Fruit fly (Drosophila melanogaster) whole organism, wandering third instar larva: ENCODE data around the gene MCTS1.

ENCODE experiments used
- Abd-B ChIP-seq: fragments of >200 bp; optimal IDR thresholded peaks from 2 replicates; lab custom pipeline; 2017; ENCODE audit warnings: missing biosample characterization, missing genetic modification characterization
- CG32264 ChIP-seq: fragments of 200-800 bp; sonication (Bioruptor generic); optimal IDR thresholded peaks from 2 replicates; lab custom pipeline; 2016; ENCODE audit warnings: missing biosample characterization, missing genetic modification characterization
- CG9705 ChIP-seq: fragments of 200-800 bp; sonication (Bioruptor generic); optimal IDR thresholded peaks from 2 replicates; lab custom pipeline; 2018; ENCODE audit warnings: missing biosample characterization, mild to moderate bottlenecking, missing genetic modification characterization
- CrebA ChIP-seq: fragments of 200-800 bp; sonication (Bioruptor generic); optimal IDR thresholded peaks from 2 replicates; lab custom pipeline; 2016; ENCODE audit warnings: missing biosample characterization, mild to moderate bottlenecking, missing genetic modification characterization, borderline replicate concordance
- Dfd ChIP-seq: fragments of >200 bp; optimal IDR thresholded peaks from 2 replicates; lab custom pipeline; 2017; ENCODE audit warnings: missing biosample characterization, missing genetic modification characterization
- Dif ChIP-seq: fragments of 200-275, 200-300 bp; sonication (Bioruptor generic); optimal IDR thresholded peaks from 2 replicates; lab custom pipeline; 2018; ENCODE audit warnings: missing biosample characterization, missing genetic modification characterization; ENCODE audit not compliant: partially characterized antibody
- GATAd ChIP-seq: sonication (Bioruptor generic); optimal IDR thresholded peaks from 2 replicates; lab custom pipeline; 2016; ENCODE audit warnings: missing biosample characterization, missing genetic modification characterization
- HLH106 ChIP-seq: fragments of 200-800 bp; optimal IDR thresholded peaks from 3 replicates; lab custom pipeline; 2019; ENCODE audit warnings: missing biosample characterization, mild to moderate bottlenecking, missing genetic modification characterization, moderate library complexity
- Hnf4 ChIP-seq: fragments of 200-800 bp; sonication (Bioruptor generic); optimal IDR thresholded peaks from 2 replicates; lab custom pipeline; 2016; ENCODE audit warnings: missing biosample characterization, mild to moderate bottlenecking, missing genetic modification characterization
- Hr78 ChIP-seq: fragments of >200 bp; optimal IDR thresholded peaks from 2 replicates; lab custom pipeline; 2017; ENCODE audit warnings: missing biosample characterization, missing genetic modification characterization
- Hr83 ChIP-seq: fragments of 200-300 bp; sonication (Bioruptor generic); optimal IDR thresholded peaks from 2 replicates; lab custom pipeline; 2016; ENCODE audit warnings: missing biosample characterization, mild to moderate bottlenecking, missing genetic modification characterization, moderate library complexity; ENCODE audit not compliant: poor library complexity, severe bottlenecking
- Jra ChIP-seq: sonication (Bioruptor generic); optimal IDR thresholded peaks from 2 replicates; lab custom pipeline; 2016; ENCODE audit warnings: missing biosample characterization, missing genetic modification characterization
- Mio ChIP-seq: sonication (Bioruptor generic); optimal IDR thresholded peaks from 2 replicates; lab custom pipeline; 2016; ENCODE audit warnings: missing biosample characterization, missing genetic modification characterization
- Myc ChIP-seq: fragments of >200 bp; optimal IDR thresholded peaks from 2 replicates; lab custom pipeline; 2017
- N ChIP-seq: fragments of >200 bp; optimal IDR thresholded peaks from 2 replicates; lab custom pipeline; 2018; ENCODE audit warnings: missing biosample characterization, missing external identifiers, missing genetic modification characterization
- OdsH ChIP-seq: fragments of 200-800 bp; sonication (Bioruptor generic); optimal IDR thresholded peaks from 2 replicates; lab custom pipeline; 2016; ENCODE audit warnings: missing biosample characterization, mild to moderate bottlenecking, missing genetic modification characterization
- Rel ChIP-seq, 2 experiments: fragments of 200-800 bp; sonication (Bioruptor generic) in 1 of 2; optimal IDR thresholded peaks; 2 replicates in 1 of 2; 3 replicates in 1 of 2; lab custom pipeline; 2016 to 2019; ENCODE audit warnings: mild to moderate bottlenecking in 2 of 2, missing biosample characterization in 2 of 2, missing genetic modification characterization in 2 of 2, moderate library complexity in 1 of 2
- Vsx2 ChIP-seq: fragments of 200-300, 225-300 bp; sonication (Bioruptor generic); optimal IDR thresholded peaks from 2 replicates; lab custom pipeline; 2018; ENCODE audit warnings: missing biosample characterization, missing genetic modification characterization; ENCODE audit not compliant: partially characterized antibody
- dl ChIP-seq, 2 experiments: fragments of 175-275, 200-275 bp in 1 of 2; fragments of 200-275 bp in 1 of 2; sonication (Bioruptor generic); optimal IDR thresholded peaks; lab custom pipeline; 2018; ENCODE audit warnings: mild to moderate bottlenecking in 2 of 2, missing biosample characterization in 2 of 2, missing genetic modification characterization in 2 of 2, moderate library complexity in 2 of 2; ENCODE audit not compliant: partially characterized antibody in 2 of 2, insufficient read depth in 1 of 2
- dmrt93B ChIP-seq: fragments of 200-800 bp; sonication (Bioruptor generic); optimal IDR thresholded peaks from 2 replicates; lab custom pipeline; 2018; ENCODE audit warnings: missing biosample characterization, mild to moderate bottlenecking, missing genetic modification characterization
- dsf ChIP-seq: sonication (Bioruptor generic); optimal IDR thresholded peaks from 2 replicates; lab custom pipeline; 2016; ENCODE audit warnings: missing biosample characterization, missing genetic modification characterization, borderline replicate concordance
- foxo ChIP-seq, 2 experiments: fragments of 200-800 bp; sonication (Bioruptor generic); optimal IDR thresholded peaks; 2 replicates in 1 of 2; 3 replicates in 1 of 2; lab custom pipeline; 2016 to 2017; ENCODE audit warnings: missing biosample characterization in 2 of 2, missing genetic modification characterization in 2 of 2
- fru ChIP-seq: fragments of 200-800 bp; sonication (Bioruptor generic); optimal IDR thresholded peaks from 3 replicates; lab custom pipeline; 2016; ENCODE audit warnings: missing biosample characterization, mild to moderate bottlenecking, missing genetic modification characterization
- h ChIP-seq: fragments of 200-800 bp; sonication (Bioruptor generic); optimal IDR thresholded peaks from 3 replicates; lab custom pipeline; 2016; ENCODE audit warnings: missing biosample characterization, mild to moderate bottlenecking, missing genetic modification characterization
- jim ChIP-seq: fragments of 175-275, 200-325 bp; sonication (Bioruptor generic); optimal IDR thresholded peaks from 2 replicates; lab custom pipeline; 2016; ENCODE audit warnings: missing biosample characterization, mild to moderate bottlenecking, missing genetic modification characterization
- lola ChIP-seq: fragments of >200 bp; optimal IDR thresholded peaks from 2 replicates; lab custom pipeline; 2017; ENCODE audit warnings: missing biosample characterization, missing genetic modification characterization
- pan ChIP-seq: fragments of >200 bp; optimal IDR thresholded peaks from 2 replicates; lab custom pipeline; 2017
- psq ChIP-seq: fragments of 200-800 bp; sonication (Bioruptor generic); optimal IDR thresholded peaks from 3 replicates; lab custom pipeline; 2017; ENCODE audit warnings: missing biosample characterization, mild to moderate bottlenecking, missing genetic modification characterization, moderate library complexity
- rgr ChIP-seq: fragments of 200-800 bp; sonication (Bioruptor generic); optimal IDR thresholded peaks from 3 replicates; lab custom pipeline; 2016; ENCODE audit warnings: missing biosample characterization, mild to moderate bottlenecking, missing genetic modification characterization
- sage ChIP-seq: fragments of 200-800 bp; sonication (Bioruptor generic); optimal IDR thresholded peaks from 2 replicates; lab custom pipeline; 2016; ENCODE audit warnings: missing biosample characterization, mild to moderate bottlenecking, missing genetic modification characterization
- sv ChIP-seq: fragments of 200-800 bp; sonication (Bioruptor generic); optimal IDR thresholded peaks from 3 replicates; lab custom pipeline; 2016; ENCODE audit warnings: missing biosample characterization, missing genetic modification characterization
- tai ChIP-seq: sonication (Bioruptor generic); optimal IDR thresholded peaks from 2 replicates; lab custom pipeline; 2016; ENCODE audit warnings: missing biosample characterization, missing genetic modification characterization
- usp ChIP-seq: fragments of >200 bp; optimal IDR thresholded peaks from 2 replicates; lab custom pipeline; 2017; ENCODE audit warnings: missing biosample characterization, missing genetic modification characterization
- woc ChIP-seq: sonication (Bioruptor generic); optimal IDR thresholded peaks from 2 replicates; lab custom pipeline; 2016; ENCODE audit warnings: missing biosample characterization, mild to moderate bottlenecking, missing genetic modification characterization

Gene MCTS1

DNA sequence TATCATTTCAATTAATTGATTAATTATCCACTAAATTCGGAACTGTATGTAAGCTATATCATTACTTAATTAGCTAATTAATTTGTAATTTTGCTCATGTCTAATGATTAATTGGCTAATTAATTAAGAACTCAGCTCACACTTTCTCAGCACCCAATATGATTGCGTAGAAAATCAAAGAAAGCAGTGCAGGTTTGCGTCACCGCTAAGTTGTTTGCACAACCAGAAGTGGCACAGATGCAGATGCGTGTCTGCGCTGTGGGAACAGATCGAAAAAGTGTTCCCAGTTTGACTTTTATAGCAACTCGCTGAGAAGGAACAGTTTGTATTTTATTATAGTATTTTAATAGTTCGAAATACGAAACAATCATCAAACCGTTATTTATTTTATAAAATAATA is 45.6 kb upstream of the MCTS1 start:
- peak; percentile 85 for TF ChIP-seq Myc (lab: Kevin White, UChicago)
- TF ChIP-seq Vsx2 (GFP tag; lab: Kevin White, UChicago) = peak; percentile 97
- no peak for TF ChIP-seq sv (GFP tag; lab: Kevin White, UChicago)
- TF ChIP-seq Hr83 (GFP tag; lab: Kevin White, UChicago) = no peak
- TF ChIP-seq, all 38 proteins: peak for 2

DNA sequence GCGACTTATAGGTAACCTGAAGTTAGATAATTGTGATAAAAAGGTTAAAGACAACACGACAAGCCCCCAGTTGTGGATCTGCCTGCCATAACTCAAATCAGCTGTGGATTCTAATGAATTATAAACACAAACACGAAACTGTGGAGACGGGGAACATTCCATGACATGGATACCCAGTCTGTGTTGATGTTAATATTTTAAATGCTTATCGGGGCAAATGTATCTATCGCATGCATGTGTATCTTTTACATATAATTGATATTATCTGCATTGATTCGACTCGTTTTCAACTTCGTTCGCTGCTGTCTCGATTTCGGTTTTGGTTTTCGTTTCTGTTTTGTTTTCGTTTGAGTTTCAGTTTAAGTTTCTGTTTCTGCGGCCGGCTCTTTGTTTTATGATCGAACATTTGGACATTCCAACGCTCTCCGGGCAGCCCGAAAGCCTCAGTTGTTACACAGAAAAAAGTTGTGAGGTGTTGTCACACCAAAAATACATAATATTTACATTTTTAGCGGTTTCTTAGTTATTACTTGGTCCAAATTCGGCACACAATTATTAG is 44.8 kb upstream of the MCTS1 start:
- TF ChIP-seq OdsH = no peak
- no peak for TF ChIP-seq rgr (GFP tag; lab: Kevin White, UChicago)

DNA sequence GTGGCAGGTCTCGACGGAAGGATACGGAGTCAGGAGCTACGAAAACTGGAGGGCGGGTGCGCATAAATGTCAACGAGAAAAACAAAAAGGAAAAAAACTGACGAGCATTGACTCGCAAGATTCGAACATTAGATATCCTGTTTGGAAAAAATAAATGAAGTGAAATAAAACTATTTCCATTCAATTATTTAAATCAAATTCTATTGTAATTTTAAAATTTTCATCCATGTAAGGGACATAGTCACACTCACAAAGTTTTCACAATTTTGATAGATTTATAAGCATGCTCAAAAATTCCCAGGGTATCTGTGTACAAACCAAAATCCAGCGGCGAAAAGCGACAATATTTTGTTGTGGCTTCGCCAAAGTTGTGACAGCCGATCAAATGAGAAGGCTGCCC is 41.7 kb upstream of the MCTS1 start:
- no peak for TF ChIP-seq pan (lab: Kevin White, UChicago)
- no peak for TF ChIP-seq Jra (GFP tag; lab: Kevin White, UChicago)
- TF ChIP-seq OdsH = no peak
- no peak for TF ChIP-seq rgr (GFP tag; lab: Kevin White, UChicago)
- no peak for TF ChIP-seq sage (GFP tag; lab: Kevin White, UChicago)
- TF ChIP-seq tai (GFP tag; lab: Kevin White, UChicago) = no peak
- TF ChIP-seq usp = no peak
- no peak for TF ChIP-seq CG9705 (GFP tag; lab: Kevin White, UChicago)
- no peak for TF ChIP-seq dmrt93B
- peak; percentile 3 for TF ChIP-seq woc
- TF ChIP-seq foxo (GFP tag; optimal IDR thresholded peaks at IDR 0.05; lab: Kevin White, UChicago) = peak in 1 of 2 experiments; percentile 20
- no peak for TF ChIP-seq fru (GFP tag; lab: Kevin White, UChicago)
- no peak for TF ChIP-seq Myc (lab: Kevin White, UChicago)
- TF ChIP-seq CrebA = no peak
- TF ChIP-seq dsf = no peak
- TF ChIP-seq lola (GFP tag; lab: Kevin White, UChicago) = no peak
- no peak for TF ChIP-seq CG32264 (GFP tag; lab: Kevin White, UChicago)
- TF ChIP-seq HLH106 (tag; lab: Kevin White, UChicago) = no peak
- TF ChIP-seq h (GFP tag; lab: Kevin White, UChicago) = peak; percentile 28
- TF ChIP-seq N (GFP tag; lab: Kevin White, UChicago) = no peak
- TF ChIP-seq Dif (GFP tag; lab: Kevin White, UChicago) = no peak
- no peak for TF ChIP-seq Rel (GFP tag; optimal IDR thresholded peaks at IDR 0.05; lab: Kevin White, UChicago)
- no peak for TF ChIP-seq Rel (tag; optimal IDR thresholded peaks at IDR 0.05; lab: Kevin White, UChicago)
- no peak for TF ChIP-seq dl (GFP tag; optimal IDR thresholded peaks at IDR 0.05; lab: Kevin White, UChicago; ENCODE audit: insufficient read depth in 1 of 2, partially characterized antibody in 2 of 2)
- no peak for TF ChIP-seq Mio (GFP tag; lab: Kevin White, UChicago)
- TF ChIP-seq Dfd = no peak
- no peak for TF ChIP-seq sv (GFP tag; lab: Kevin White, UChicago)
- TF ChIP-seq Hr83 (GFP tag; lab: Kevin White, UChicago) = no peak
- peak; percentile 15 for TF ChIP-seq psq (GFP tag; lab: Kevin White, UChicago)
- no peak for TF ChIP-seq Abd-B (GFP tag; lab: Kevin White, UChicago)
- no peak for TF ChIP-seq Vsx2 (GFP tag; lab: Kevin White, UChicago)
- no peak for TF ChIP-seq Hnf4 (GFP tag; lab: Kevin White, UChicago)
- TF ChIP-seq GATAd (GFP tag; lab: Kevin White, UChicago) = no peak
- TF ChIP-seq, all 38 proteins: peak for 4

DNA sequence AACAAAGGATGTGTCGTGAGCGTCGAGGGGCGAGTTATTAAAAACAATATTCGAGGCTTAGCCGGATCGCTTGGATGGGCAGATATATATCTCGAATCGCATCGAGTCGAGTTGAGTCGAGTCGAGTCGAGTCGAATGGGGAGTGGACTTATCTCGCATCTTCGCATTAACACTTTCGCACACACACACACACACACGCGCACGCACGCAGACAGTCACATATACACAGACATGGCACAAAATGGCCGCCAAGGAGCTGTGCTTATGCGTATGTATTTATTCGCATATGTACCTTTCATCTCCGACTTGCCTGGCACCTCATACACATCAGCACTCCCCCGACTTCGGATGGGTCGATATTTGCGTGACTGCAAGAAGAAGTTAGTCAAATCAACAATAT is 39.8 kb upstream of the MCTS1 start:
- TF ChIP-seq fru (GFP tag; lab: Kevin White, UChicago) (no peak), usp (no peak), N (GFP tag; lab: Kevin White, UChicago) (no peak), Hr78 (GFP tag; lab: Kevin White, UChicago) (no peak), sage (GFP tag; lab: Kevin White, UChicago) (no peak), Vsx2 (GFP tag; lab: Kevin White, UChicago) (no peak), tai (GFP tag; lab: Kevin White, UChicago) (no peak), jim (GFP tag; lab: Kevin White, UChicago) (no peak), OdsH (no peak), Dif (GFP tag; lab: Kevin White, UChicago) (no peak), CrebA (no peak), CG32264 (GFP tag; lab: Kevin White, UChicago) (no peak), GATAd (GFP tag; lab: Kevin White, UChicago) (no peak), dsf (no peak), HLH106 (tag; lab: Kevin White, UChicago) (no peak), rgr (GFP tag; lab: Kevin White, UChicago) (no peak)
